Worm (Caenorhabditis elegans) whole organism, L1 larva: ENCODE data around the gene drd-5.
"Not testable (repeated sequence)": the region's sequence is repeated elsewhere in the genome, so short reads cannot be mapped to it uniquely, and the experiment has no call there.

Experiments used
- C16A3.4 ChIP-seq: fragments of 150-350 bp; optimal IDR thresholded peaks from 2 replicates; lab custom pipeline; 2014; ENCODE audit warnings: missing biosample characterization, missing genetic modification characterization
- ceh-63 ChIP-seq: fragments of 200-800 bp; sonication (Bioruptor generic); optimal IDR thresholded peaks from 2 replicates; lab custom pipeline; 2018; ENCODE audit warnings: mild to moderate bottlenecking, missing genetic modification characterization, missing compliant biosample characterization
- ceh-82 ChIP-seq, 3 experiments: fragments of 150-350 bp in 1 of 3; sonication (generic microtip) in 2 of 3; optimal IDR thresholded peaks; 2 replicates each; lab custom pipeline; 2014 to 2017; ENCODE audit warnings: missing biosample characterization in 3 of 3, missing genetic modification characterization in 3 of 3
- ceh-88 ChIP-seq: fragments of 200-800 bp; sonication (Bioruptor generic); IDR thresholded peaks from 2 replicates; pipeline ENCODE4 v1.3.6; 2022; ENCODE audit warnings: missing genetic modification characterization, missing compliant biosample characterization
- ceh-90 ChIP-seq: sonication (generic microtip); optimal IDR thresholded peaks from 2 replicates; lab custom pipeline; 2016; ENCODE audit warnings: missing genetic modification characterization, missing compliant biosample characterization
- dpl-1 ChIP-seq, 3 experiments: fragments of 150-350 bp in 2 of 3; sonication (generic microtip) in 1 of 3; optimal IDR thresholded peaks; 2 replicates each; lab custom pipeline; 2014 to 2017; ENCODE audit warnings: missing biosample characterization in 3 of 3, missing genetic modification characterization in 3 of 3, missing genetic modification reagents in 3 of 3
- efl-1 ChIP-seq, 4 experiments: fragments of 150-350 bp; optimal IDR thresholded peaks in 3 of 4; peaks in 1 of 4; 1 replicate in 1 of 4; 2 replicates in 3 of 4; lab custom pipeline; 2014; ENCODE audit warnings: missing biosample characterization in 2 of 4, missing genetic modification characterization in 2 of 4, missing genetic modification reagents in 2 of 4
- efl-3 ChIP-seq: fragments of 200-800 bp; sonication (Bioruptor generic); optimal IDR thresholded peaks from 2 replicates; lab custom pipeline; 2018; ENCODE audit warnings: mild to moderate bottlenecking, missing genetic modification characterization, missing compliant biosample characterization
- egl-13 ChIP-seq: sonication (generic microtip); optimal IDR thresholded peaks from 2 replicates; lab custom pipeline; 2016; ENCODE audit warnings: missing genotype, missing genetic modification reagents, missing genetic modification characterization, missing compliant biosample characterization
- egl-27 ChIP-seq, 2 experiments: fragments of 150-350 bp in 1 of 2; sonication (generic microtip); optimal IDR thresholded peaks; 3 replicates each; lab custom pipeline; 2017 to 2018; ENCODE audit warnings: missing biosample characterization in 2 of 2, missing genetic modification characterization in 2 of 2, missing genetic modification reagents in 2 of 2
- elt-2 ChIP-seq: sonication (generic microtip); optimal IDR thresholded peaks from 2 replicates; lab custom pipeline; 2016; ENCODE audit warnings: missing genetic modification characterization, mild to moderate bottlenecking, inconsistent platforms, missing compliant biosample characterization, missing genetic modification reagents
- fos-1 ChIP-seq: fragments of 150-350 bp; optimal IDR thresholded peaks from 2 replicates; lab custom pipeline; 2014; ENCODE audit warnings: missing biosample characterization, missing genetic modification characterization
- grh-1 ChIP-seq: fragments of 200-800 bp; sonication (Bioruptor generic); IDR thresholded peaks from 2 replicates; pipeline ENCODE4 v1.3.6; 2022; ENCODE audit warnings: missing genetic modification reagents, missing genetic modification characterization, missing compliant biosample characterization
- hlh-17 ChIP-seq: fragments of 200-800 bp; sonication (Bioruptor generic); optimal IDR thresholded peaks from 2 replicates; lab custom pipeline; 2018; ENCODE audit warnings: missing genetic modification characterization, mild to moderate bottlenecking, missing compliant biosample characterization, moderate library complexity, borderline replicate concordance
- hlh-4 ChIP-seq: sonication (generic microtip); optimal IDR thresholded peaks from 2 replicates; lab custom pipeline; 2016; ENCODE audit warnings: mild to moderate bottlenecking, missing genetic modification characterization, missing compliant biosample characterization
- hpl-2 ChIP-seq: fragments of 150-350 bp; optimal IDR thresholded peaks from 2 replicates; lab custom pipeline; 2014; ENCODE audit warnings: missing biosample characterization, missing genetic modification reagents, missing genetic modification characterization
- lin-13 ChIP-seq: fragments of 150-350 bp; optimal IDR thresholded peaks from 2 replicates; lab custom pipeline; 2014; ENCODE audit warnings: missing biosample characterization, missing genetic modification reagents, missing genetic modification characterization
- lin-14 ChIP-seq: fragments of 200-800 bp; sonication (Bioruptor generic); optimal IDR thresholded peaks from 2 replicates; lab custom pipeline; 2018; ENCODE audit warnings: mild to moderate bottlenecking, missing genetic modification characterization, moderate library complexity, missing compliant biosample characterization
- lin-15B ChIP-seq: fragments of 150-350 bp; sonication (generic microtip); optimal IDR thresholded peaks from 3 replicates; lab custom pipeline; 2014; ENCODE audit warnings: missing biosample characterization, missing genetic modification characterization
- lin-39 ChIP-seq: fragments of 150-350 bp; optimal IDR thresholded peaks from 2 replicates; lab custom pipeline; 2014; ENCODE audit warnings: missing biosample characterization, missing genetic modification reagents, missing genetic modification characterization
- lsy-2 ChIP-seq, 2 experiments: fragments of 150-350 bp; optimal IDR thresholded peaks; 2 replicates each; lab custom pipeline; 2014; ENCODE audit warnings: missing biosample characterization in 2 of 2, missing genetic modification characterization in 2 of 2
- mep-1 ChIP-seq: fragments of 150-350 bp; optimal IDR thresholded peaks from 2 replicates; lab custom pipeline; 2014; ENCODE audit warnings: missing biosample characterization, missing genetic modification characterization
- nhr-20 ChIP-seq: sonication (generic microtip); optimal IDR thresholded peaks from 2 replicates; lab custom pipeline; 2016; ENCODE audit warnings: mild to moderate bottlenecking, missing genetic modification characterization, missing compliant biosample characterization
- nhr-84 ChIP-seq: sonication (generic microtip); optimal IDR thresholded peaks from 2 replicates; lab custom pipeline; 2017; ENCODE audit warnings: missing biosample characterization, missing genetic modification characterization
- nhr-90 ChIP-seq: sonication (generic microtip); optimal IDR thresholded peaks from 2 replicates; lab custom pipeline; 2016; ENCODE audit warnings: mild to moderate bottlenecking, missing genetic modification characterization, missing compliant biosample characterization; ENCODE audit not compliant: poor library complexity
- pag-3 ChIP-seq: sonication (generic microtip); optimal IDR thresholded peaks from 2 replicates; lab custom pipeline; 2017; ENCODE audit warnings: missing genetic modification characterization, mild to moderate bottlenecking, missing compliant biosample characterization, antibody characterized with exemption, borderline replicate concordance; ENCODE audit not compliant: insufficient read depth
- pax-3 ChIP-seq: fragments of 200-800 bp; sonication (Bioruptor generic); optimal IDR thresholded peaks from 2 replicates; lab custom pipeline; 2018; ENCODE audit warnings: mild to moderate bottlenecking, missing genetic modification characterization, moderate library complexity, missing compliant biosample characterization
- rnt-1 ChIP-seq: sonication (generic microtip); optimal IDR thresholded peaks from 2 replicates; lab custom pipeline; 2016; ENCODE audit warnings: mild to moderate bottlenecking, missing genetic modification characterization, moderate library complexity, missing compliant biosample characterization
- sox-4 ChIP-seq: sonication (generic microtip); optimal IDR thresholded peaks from 2 replicates; lab custom pipeline; 2016; ENCODE audit warnings: missing genetic modification characterization, missing compliant biosample characterization
- sup-37 ChIP-seq: fragments of 200-800 bp; sonication (Bioruptor generic); optimal IDR thresholded peaks from 2 replicates; lab custom pipeline; 2018; ENCODE audit warnings: mild to moderate bottlenecking, missing genetic modification characterization, missing compliant biosample characterization
- swsn-7 ChIP-seq: sonication (generic microtip); optimal IDR thresholded peaks from 2 replicates; lab custom pipeline; 2016; ENCODE audit warnings: missing genetic modification characterization, missing compliant biosample characterization
- unc-62 ChIP-seq: fragments of 150-350 bp; optimal IDR thresholded peaks from 2 replicates; lab custom pipeline; 2014; ENCODE audit warnings: missing biosample characterization, missing genetic modification reagents, missing genetic modification characterization
- xbp-1 ChIP-seq: sonication (generic microtip); optimal IDR thresholded peaks from 2 replicates; lab custom pipeline; 2016; ENCODE audit warnings: missing genetic modification characterization, missing compliant biosample characterization
- zag-1 ChIP-seq: fragments of 150-350 bp; optimal IDR thresholded peaks from 2 replicates; lab custom pipeline; 2014; ENCODE audit warnings: missing biosample characterization, missing genetic modification characterization
- zip-4 ChIP-seq: fragments of 200-800 bp; sonication (Bioruptor generic); optimal IDR thresholded peaks from 2 replicates; lab custom pipeline; 2018; ENCODE audit warnings: mild to moderate bottlenecking, missing genetic modification characterization, moderate library complexity, missing compliant biosample characterization

The drd-5 gene

ce11 chrX:8326394-8326793, 19.8 kb downstream of the drd-5 start, which contains the start of gene R09F10.8:
Gene R09F10.8 (minus strand): TSS chrX:8326451.
- TF ChIP-seq nhr-20 (tag; lab: Kevin White, UChicago) (no peak), rnt-1 (tag; lab: Kevin White, UChicago) (no peak), lin-14 (no peak), pax-3 (tag; lab: Kevin White, UChicago) (no peak), unc-62 (no peak), lsy-2 (tag; optimal IDR thresholded peaks at IDR 0.05; lab: Kevin White, UChicago) (no peak), hpl-2 (GFP tag; lab: Kevin White, UChicago) (no peak), xbp-1 (tag; lab: Kevin White, UChicago) (no peak), sox-4 (no peak)

ce11 chrX:8323371-8323770, 22.8 kb downstream of the drd-5 start, which contains the start of gene R09F10.1:
Gene R09F10.1 (plus strand): TSS chrX:8323592.
- TF ChIP-seq lin-15B (tag; lab: Kevin White, UChicago), result no peak
- no peak for TF ChIP-seq mep-1 (tag; lab: Kevin White, UChicago)
- no peak for TF ChIP-seq efl-3 (GFP tag; lab: Kevin White, UChicago)
- TF ChIP-seq elt-2 (tag; lab: Kevin White, UChicago), result peak; percentile 58
- TF ChIP-seq efl-1 (optimal IDR thresholded peaks at IDR 0.05; lab: Kevin White, UChicago), result no peak
- peak in 1 of 2 experiments; percentile 7 for TF ChIP-seq efl-1 (GFP tag; optimal IDR thresholded peaks at IDR 0.05 in 1 of 2; lab: Kevin White, UChicago)
- no peak for TF ChIP-seq egl-13 (tag; lab: Kevin White, UChicago)

- TF ChIP-seq ceh-90; zip-4 (GFP tag; lab: Kevin White, UChicago); egl-27 (tag; optimal IDR thresholded peaks at IDR 0.05; lab: Kevin White, UChicago): not testable (repeated sequence)
Measured at ce11 chrX:8321811-8322210, 24.3 kb downstream of the drd-5 start, which contains the start of gene abu-9. Gene abu-9 (plus strand): TSS chrX:8322111.

ce11 chrX:8320889-8321288, 25.3 kb downstream of the drd-5 start, which contains the start of gene pqn-57:
Gene pqn-57 (minus strand): TSS chrX:8320989.
- no peak for TF ChIP-seq ceh-88
- TF ChIP-seq xbp-1 (tag; lab: Kevin White, UChicago), result no peak
- no peak for TF ChIP-seq nhr-84 (tag; lab: Kevin White, UChicago)
- TF ChIP-seq dpl-1 (GFP tag; optimal IDR thresholded peaks at IDR 0.05; lab: Kevin White, UChicago), result no peak
- no peak for TF ChIP-seq zag-1 (tag; lab: Kevin White, UChicago)
- no peak for TF ChIP-seq egl-27 (tag; optimal IDR thresholded peaks at IDR 0.05; lab: Kevin White, UChicago)
- no peak for TF ChIP-seq lin-13 (GFP tag; lab: Kevin White, UChicago)

ce11 chrX:8318950-8319349, 27.2 kb downstream of the drd-5 start, which contains the start of gene srh-11:
Gene srh-11 (minus strand): TSS chrX:8319050.
- TF ChIP-seq lin-15B (tag; lab: Kevin White, UChicago) (no peak), hlh-17 (GFP tag; lab: Kevin White, UChicago) (no peak), grh-1 (GFP tag; lab: Robert Waterston, UW) (no peak), C16A3.4 (no peak), swsn-7 (tag; lab: Kevin White, UChicago) (no peak), hlh-4 (tag; lab: Kevin White, UChicago) (no peak), pag-3 (tag; lab: Kevin White, UChicago) (no peak), ceh-63 (GFP tag; lab: Kevin White, UChicago) (no peak), efl-3 (GFP tag; lab: Kevin White, UChicago) (no peak), sup-37 (GFP tag; lab: Kevin White, UChicago) (no peak), ceh-82 (tag; optimal IDR thresholded peaks at IDR 0.05; lab: Kevin White, UChicago) (no peak), fos-1 (tag; lab: Kevin White, UChicago) (no peak), nhr-90 (tag; lab: Kevin White, UChicago) (no peak), lin-39 (tag; lab: Kevin White, UChicago) (no peak)
